Worm (Caenorhabditis elegans): ENCODE results near the gene mrp-5.

DNA sequence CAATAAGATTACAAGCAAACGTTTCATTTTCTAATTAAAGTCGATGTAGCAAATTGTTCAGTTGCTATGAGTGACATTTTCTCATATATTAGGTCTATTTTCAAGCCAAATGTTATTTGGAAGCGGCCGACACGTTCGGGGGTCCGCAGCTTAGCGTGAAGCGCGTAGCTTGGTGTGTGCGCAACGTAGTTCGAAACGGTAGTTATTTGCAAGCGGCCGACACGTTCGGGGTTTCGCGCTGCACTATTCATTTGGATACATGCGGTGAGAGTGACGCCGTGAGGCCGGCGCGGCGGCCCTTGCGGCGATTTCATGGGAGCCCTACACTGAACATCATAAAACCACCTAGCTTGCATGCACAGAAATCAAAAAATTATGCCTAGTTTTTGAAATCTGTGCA lies 42.0 kb upstream of the mrp-5 start:
- TF ChIP-seq lin-39 (tag; optimal IDR thresholded peaks at IDR 0.05) = no peak
- TF ChIP-seq nhr-25 (tag; optimal IDR thresholded peaks at IDR 0.05; ENCODE audit: borderline replicate concordance, insufficient read depth) = no peak
- TF ChIP-seq nhr-11 (tag; optimal IDR thresholded peaks at IDR 0.05) = no peak
- no peak for TF ChIP-seq attf-4 (tag; optimal IDR thresholded peaks at IDR 0.05)
- TF ChIP-seq T26A8.4 (GFP tag; IDR thresholded peaks at IDR 0.05) = no peak

Measured in whole organism, L4 larva.